Fruit fly (Drosophila melanogaster) whole organism, prepupa: ENCODE results near the gene Etl1.

ENCODE experiments used
- CG11902 ChIP-seq: fragments of 200-800 bp; sonication (Bioruptor generic); optimal IDR thresholded peaks from 3 replicates; lab custom pipeline; 2016; ENCODE audit warnings: missing biosample characterization, missing genetic modification characterization
- CG16779 ChIP-seq: fragments of 200-800 bp; sonication (Bioruptor generic); optimal IDR thresholded peaks from 3 replicates; lab custom pipeline; 2017; ENCODE audit warnings: missing biosample characterization, mild to moderate bottlenecking, missing genetic modification characterization
- CG3032 ChIP-seq: fragments of 200-800 bp; optimal IDR thresholded peaks from 2 replicates; lab custom pipeline; 2019; ENCODE audit warnings: missing biosample characterization, mild to moderate bottlenecking, missing genetic modification characterization, moderate library complexity
- CG6792 ChIP-seq: fragments of 200-800 bp; sonication (Bioruptor generic); optimal IDR thresholded peaks from 3 replicates; lab custom pipeline; 2016; ENCODE audit warnings: missing biosample characterization, missing genetic modification characterization
- CG7368 ChIP-seq: fragments of 200-800 bp; sonication (Bioruptor generic); optimal IDR thresholded peaks from 3 replicates; lab custom pipeline; 2016; ENCODE audit warnings: missing biosample characterization, missing genetic modification characterization
- Sox14 ChIP-seq: fragments of 200-800 bp; sonication (Bioruptor generic); optimal IDR thresholded peaks from 3 replicates; lab custom pipeline; 2016; ENCODE audit warnings: missing biosample characterization, missing genetic modification characterization
- Sox15 ChIP-seq: fragments of 200-800 bp; sonication (Bioruptor generic); optimal IDR thresholded peaks from 3 replicates; lab custom pipeline; 2016; ENCODE audit warnings: missing biosample characterization, missing genetic modification characterization
- achi ChIP-seq: fragments of 200-800 bp; sonication (Bioruptor generic); optimal IDR thresholded peaks from 3 replicates; lab custom pipeline; 2016; ENCODE audit warnings: missing biosample characterization, missing genetic modification characterization

- TF ChIP-seq CG3032 (no peak), Sox14 (GFP tag; lab: Kevin White, UChicago) (no peak), Sox15 (no peak), CG6792 (GFP tag; lab: Kevin White, UChicago) (no peak), CG7368 (no peak), achi (GFP tag; lab: Kevin White, UChicago) (no peak), CG11902 (no peak), CG16779 (tag; lab: Kevin White, UChicago) (no peak)
Measured at dm6 chr2L:9937908-9938307, 25.5 kb upstream of the Etl1 start, which contains the start of gene Arglu1.
